Worm (Caenorhabditis elegans): ENCODE results near the gene scc-2.

Gene scc-2

DNA sequence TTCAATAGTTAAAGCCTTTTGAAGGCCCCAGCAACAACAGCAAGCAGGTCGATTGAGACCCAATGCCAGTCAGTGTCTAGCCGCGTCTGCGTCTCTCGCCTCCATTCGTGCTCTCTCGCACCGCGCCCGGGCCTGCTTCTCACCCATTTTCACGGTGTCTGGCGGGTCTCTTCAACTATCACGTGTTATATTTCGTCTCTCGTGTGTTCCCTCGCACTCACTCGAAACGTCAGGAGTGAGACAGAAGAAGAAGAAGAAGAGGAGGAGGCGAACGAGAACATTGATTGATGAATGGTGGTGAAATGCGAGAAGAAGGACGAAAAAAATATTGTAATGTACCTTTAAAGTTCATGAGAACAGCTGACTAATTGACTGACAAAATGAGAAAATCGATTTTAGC lies 42.3 kb downstream of the scc-2 start (continued):
- TF ChIP-seq odd-2 (tag; optimal IDR thresholded peaks at IDR 0.05) (no peak), fax-1 (tag; optimal IDR thresholded peaks at IDR 0.05) (peak; percentile 31), ceh-6 (GFP tag; optimal IDR thresholded peaks at IDR 0.05) (peak; percentile 8), ref-2 (tag; optimal IDR thresholded peaks at IDR 0.05) (peak; percentile 35)

DNA sequence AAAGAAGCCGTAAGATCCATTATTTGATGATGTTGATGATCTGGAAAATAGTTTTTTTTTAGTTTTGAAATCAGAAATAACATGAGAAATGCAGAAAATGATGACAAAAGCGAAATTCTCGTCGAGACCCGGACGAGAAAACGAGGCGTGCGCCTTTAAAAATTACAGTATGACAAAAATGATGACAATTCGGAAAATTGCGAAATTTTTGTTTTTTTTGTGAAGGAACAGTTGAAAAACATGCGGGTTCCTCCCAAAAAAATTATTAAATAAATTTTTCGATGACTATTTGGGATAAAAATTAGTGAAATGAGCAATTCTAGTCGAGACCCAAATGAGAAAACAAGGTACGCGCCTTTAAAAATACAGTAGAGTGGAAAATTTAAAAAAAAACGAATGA lies 42.9 kb downstream of the scc-2 start, which contains the start of gene ubxn-3:
ubxn-3 (minus strand) TSS at position 66 of the 400 bp plus-strand sequence.
- TF ChIP-seq hlh-30 (tag; optimal IDR thresholded peaks at IDR 0.05; ENCODE audit: insufficient read depth) = no peak
- no peak for TF ChIP-seq dmd-4 (tag; optimal IDR thresholded peaks at IDR 0.05; ENCODE audit: borderline replicate concordance)
- no peak for TF ChIP-seq ceh-45 (GFP tag; IDR thresholded peaks at IDR 0.05)
- no peak for TF ChIP-seq pqm-1 (tag; optimal IDR thresholded peaks at IDR 0.05)
- no peak for TF ChIP-seq ceh-18 (tag; optimal IDR thresholded peaks at IDR 0.05)
- TF ChIP-seq ceh-14 (tag; optimal IDR thresholded peaks at IDR 0.05) = no peak
- no peak for TF ChIP-seq hlh-8 (tag; optimal IDR thresholded peaks at IDR 0.05)
- TF ChIP-seq ceh-48 (tag; optimal IDR thresholded peaks at IDR 0.05) = no peak
- no peak for TF ChIP-seq sox-2 (GFP tag; IDR thresholded peaks at IDR 0.05)
- no peak for TF ChIP-seq K02D7.2 (tag; optimal IDR thresholded peaks at IDR 0.05)
- no peak for TF ChIP-seq ceh-9 (tag; optimal IDR thresholded peaks at IDR 0.05)
- TF ChIP-seq pag-3 (tag; optimal IDR thresholded peaks at IDR 0.05; ENCODE audit: borderline replicate concordance) = no peak
- no peak for TF ChIP-seq ceh-31 (tag; optimal IDR thresholded peaks at IDR 0.05)
- TF ChIP-seq pros-1 (tag; optimal IDR thresholded peaks at IDR 0.05) = no peak
- no peak for TF ChIP-seq ceh-24 (tag; optimal IDR thresholded peaks at IDR 0.05)
- no peak for TF ChIP-seq nhr-11 (tag; optimal IDR thresholded peaks at IDR 0.05)
- TF ChIP-seq madf-2 (tag; optimal IDR thresholded peaks at IDR 0.05) = no peak

DNA sequence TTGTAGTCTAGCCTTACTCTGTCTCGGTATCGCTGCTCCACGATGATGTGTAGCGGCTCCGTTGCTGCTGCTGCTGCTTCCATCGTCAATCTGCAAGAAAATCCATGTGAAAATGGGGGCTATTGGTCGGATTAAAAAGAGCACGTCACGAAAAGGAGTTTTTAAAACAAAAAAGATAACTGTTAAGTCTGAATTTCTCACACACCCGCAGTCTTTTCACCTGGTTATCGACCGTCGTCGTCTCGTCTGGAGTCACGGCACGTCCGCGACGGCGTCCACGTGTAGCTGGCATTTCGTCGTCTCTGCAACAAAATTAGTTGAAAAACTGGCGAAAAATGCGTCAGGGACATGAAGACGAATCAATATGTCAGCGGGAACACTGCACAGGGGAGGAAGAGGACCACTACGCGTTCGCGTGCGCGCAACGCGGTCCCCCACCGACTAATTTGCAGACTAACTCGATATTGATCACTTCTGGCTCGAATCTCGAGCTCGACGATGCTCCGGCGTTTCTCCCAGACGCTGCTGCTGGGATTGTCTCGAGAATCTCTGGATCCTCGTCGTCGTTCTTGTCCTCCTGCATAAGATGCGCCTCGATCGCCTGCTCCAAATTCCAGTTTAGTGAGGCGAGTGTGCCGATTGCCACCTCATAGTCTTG lies 43.5 kb downstream of the scc-2 start:
- TF ChIP-seq hlh-6 (tag; optimal IDR thresholded peaks at IDR 0.05) (no peak), C08G9.2 (tag; optimal IDR thresholded peaks at IDR 0.05) (no peak), fkh-6 (tag; optimal IDR thresholded peaks at IDR 0.05) (no peak), pat-9 (tag; optimal IDR thresholded peaks at IDR 0.05) (no peak), ceh-24 (tag; optimal IDR thresholded peaks at IDR 0.05) (no peak), C38D4.7 (GFP tag; optimal IDR thresholded peaks at IDR 0.05) (no peak), pag-3 (tag; optimal IDR thresholded peaks at IDR 0.05; ENCODE audit: borderline replicate concordance) (no peak), hlh-15 (tag; optimal IDR thresholded peaks at IDR 0.05) (no peak), pros-1 (tag; optimal IDR thresholded peaks at IDR 0.05) (no peak), elt-2 (tag; optimal IDR thresholded peaks at IDR 0.05) (no peak)

DNA sequence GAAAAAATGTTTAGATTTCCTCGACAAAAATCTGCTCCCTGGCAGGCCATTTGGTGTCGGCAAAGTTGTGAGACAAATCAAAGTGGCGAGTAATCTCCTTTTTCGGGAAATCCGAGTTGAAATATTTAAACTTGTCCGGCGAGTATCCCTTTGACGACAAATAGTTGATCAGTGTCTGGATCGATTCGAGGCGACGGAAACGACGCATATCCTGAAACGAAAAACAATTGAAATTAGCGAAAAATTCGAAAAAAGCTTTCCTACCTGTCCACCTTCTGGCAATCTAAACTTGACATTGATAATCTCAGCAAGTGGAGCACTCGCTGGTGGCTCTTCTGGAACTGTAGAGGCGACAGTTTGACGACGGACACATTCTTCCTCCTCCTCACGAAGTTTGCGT lies 46.2 kb downstream of the scc-2 start:
- TF ChIP-seq hlh-15 (tag; optimal IDR thresholded peaks at IDR 0.05) (no peak), tbx-7 (tag; optimal IDR thresholded peaks at IDR 0.05) (no peak), nhr-11 (tag; optimal IDR thresholded peaks at IDR 0.05) (no peak), pat-9 (tag; optimal IDR thresholded peaks at IDR 0.05) (no peak), elt-4 (tag; optimal IDR thresholded peaks at IDR 0.05) (no peak), lim-6 (tag; optimal IDR thresholded peaks at IDR 0.05) (no peak), ceh-30 (tag; optimal IDR thresholded peaks at IDR 0.05) (no peak), ets-4 (tag; optimal IDR thresholded peaks at IDR 0.05) (no peak), ceh-45 (GFP tag; IDR thresholded peaks at IDR 0.05) (no peak), ceh-9 (tag; optimal IDR thresholded peaks at IDR 0.05) (no peak), ttx-3 (tag; optimal IDR thresholded peaks at IDR 0.05) (no peak), nfya-1 (tag; optimal IDR thresholded peaks at IDR 0.05) (no peak), K02D7.2 (tag; optimal IDR thresholded peaks at IDR 0.05) (no peak), ztf-16 (tag; optimal IDR thresholded peaks at IDR 0.05) (no peak), eyg-1 (tag; optimal IDR thresholded peaks at IDR 0.05) (no peak), dmd-4 (tag; optimal IDR thresholded peaks at IDR 0.05; ENCODE audit: borderline replicate concordance) (no peak), ceh-19 (GFP tag; optimal IDR thresholded peaks at IDR 0.05) (no peak), zip-5 (tag; optimal IDR thresholded peaks at IDR 0.05) (no peak), fax-1 (tag; optimal IDR thresholded peaks at IDR 0.05) (no peak), ceh-2 (tag; optimal IDR thresholded peaks at IDR 0.05) (no peak)
